Fruit fly (Drosophila melanogaster) whole organism, wandering third instar larva: ENCODE data around the gene CG6927.

Experiments used
- Abd-B ChIP-seq: fragments of >200 bp; optimal IDR thresholded peaks from 2 replicates; lab custom pipeline; 2017; ENCODE audit warnings: missing biosample characterization, missing genetic modification characterization
- CG32264 ChIP-seq: fragments of 200-800 bp; sonication (Bioruptor generic); optimal IDR thresholded peaks from 2 replicates; lab custom pipeline; 2016; ENCODE audit warnings: missing biosample characterization, missing genetic modification characterization
- CG9705 ChIP-seq: fragments of 200-800 bp; sonication (Bioruptor generic); optimal IDR thresholded peaks from 2 replicates; lab custom pipeline; 2018; ENCODE audit warnings: missing biosample characterization, mild to moderate bottlenecking, missing genetic modification characterization
- CrebA ChIP-seq: fragments of 200-800 bp; sonication (Bioruptor generic); optimal IDR thresholded peaks from 2 replicates; lab custom pipeline; 2016; ENCODE audit warnings: missing biosample characterization, mild to moderate bottlenecking, missing genetic modification characterization, borderline replicate concordance
- Dfd ChIP-seq: fragments of >200 bp; optimal IDR thresholded peaks from 2 replicates; lab custom pipeline; 2017; ENCODE audit warnings: missing biosample characterization, missing genetic modification characterization
- Dif ChIP-seq: fragments of 200-275, 200-300 bp; sonication (Bioruptor generic); optimal IDR thresholded peaks from 2 replicates; lab custom pipeline; 2018; ENCODE audit warnings: missing biosample characterization, missing genetic modification characterization; ENCODE audit not compliant: partially characterized antibody
- GATAd ChIP-seq: sonication (Bioruptor generic); optimal IDR thresholded peaks from 2 replicates; lab custom pipeline; 2016; ENCODE audit warnings: missing biosample characterization, missing genetic modification characterization
- HLH106 ChIP-seq: fragments of 200-800 bp; optimal IDR thresholded peaks from 3 replicates; lab custom pipeline; 2019; ENCODE audit warnings: missing biosample characterization, mild to moderate bottlenecking, missing genetic modification characterization, moderate library complexity
- Hnf4 ChIP-seq: fragments of 200-800 bp; sonication (Bioruptor generic); optimal IDR thresholded peaks from 2 replicates; lab custom pipeline; 2016; ENCODE audit warnings: missing biosample characterization, mild to moderate bottlenecking, missing genetic modification characterization
- Hr83 ChIP-seq: fragments of 200-300 bp; sonication (Bioruptor generic); optimal IDR thresholded peaks from 2 replicates; lab custom pipeline; 2016; ENCODE audit warnings: missing biosample characterization, mild to moderate bottlenecking, missing genetic modification characterization, moderate library complexity; ENCODE audit not compliant: poor library complexity, severe bottlenecking
- Jra ChIP-seq: sonication (Bioruptor generic); optimal IDR thresholded peaks from 2 replicates; lab custom pipeline; 2016; ENCODE audit warnings: missing biosample characterization, missing genetic modification characterization
- Mio ChIP-seq: sonication (Bioruptor generic); optimal IDR thresholded peaks from 2 replicates; lab custom pipeline; 2016; ENCODE audit warnings: missing biosample characterization, missing genetic modification characterization
- N ChIP-seq: fragments of >200 bp; optimal IDR thresholded peaks from 2 replicates; lab custom pipeline; 2018; ENCODE audit warnings: missing biosample characterization, missing external identifiers, missing genetic modification characterization
- OdsH ChIP-seq: fragments of 200-800 bp; sonication (Bioruptor generic); optimal IDR thresholded peaks from 2 replicates; lab custom pipeline; 2016; ENCODE audit warnings: missing biosample characterization, mild to moderate bottlenecking, missing genetic modification characterization
- Rel ChIP-seq, 2 experiments: fragments of 200-800 bp; sonication (Bioruptor generic) in 1 of 2; optimal IDR thresholded peaks; 2 replicates in 1 of 2; 3 replicates in 1 of 2; lab custom pipeline; 2016 to 2019; ENCODE audit warnings: mild to moderate bottlenecking in 2 of 2, missing biosample characterization in 2 of 2, missing genetic modification characterization in 2 of 2, moderate library complexity in 1 of 2
- Sp1 ChIP-seq: fragments of 200-800 bp; sonication (Bioruptor generic); optimal IDR thresholded peaks from 3 replicates; lab custom pipeline; 2019; ENCODE audit warnings: missing biosample characterization, mild to moderate bottlenecking, missing genetic modification characterization, moderate library complexity
- Vsx2 ChIP-seq: fragments of 200-300, 225-300 bp; sonication (Bioruptor generic); optimal IDR thresholded peaks from 2 replicates; lab custom pipeline; 2018; ENCODE audit warnings: missing biosample characterization, missing genetic modification characterization; ENCODE audit not compliant: partially characterized antibody
- br ChIP-seq: fragments of 200-800 bp; sonication (Bioruptor generic); optimal IDR thresholded peaks from 2 replicates; lab custom pipeline; 2016; ENCODE audit warnings: missing biosample characterization, missing genetic modification characterization
- brk ChIP-seq: fragments of 200-800 bp; sonication (Bioruptor generic); optimal IDR thresholded peaks from 2 replicates; lab custom pipeline; 2016; ENCODE audit warnings: missing biosample characterization, mild to moderate bottlenecking, missing genetic modification characterization
- dl ChIP-seq, 2 experiments: fragments of 175-275, 200-275 bp in 1 of 2; fragments of 200-275 bp in 1 of 2; sonication (Bioruptor generic); optimal IDR thresholded peaks; lab custom pipeline; 2018; ENCODE audit warnings: mild to moderate bottlenecking in 2 of 2, missing biosample characterization in 2 of 2, missing genetic modification characterization in 2 of 2, moderate library complexity in 2 of 2; ENCODE audit not compliant: partially characterized antibody in 2 of 2, insufficient read depth in 1 of 2
- dmrt93B ChIP-seq: fragments of 200-800 bp; sonication (Bioruptor generic); optimal IDR thresholded peaks from 2 replicates; lab custom pipeline; 2018; ENCODE audit warnings: missing biosample characterization, mild to moderate bottlenecking, missing genetic modification characterization
- dsf ChIP-seq: sonication (Bioruptor generic); optimal IDR thresholded peaks from 2 replicates; lab custom pipeline; 2016; ENCODE audit warnings: missing biosample characterization, missing genetic modification characterization, borderline replicate concordance
- foxo ChIP-seq, 2 experiments: fragments of 200-800 bp; sonication (Bioruptor generic); optimal IDR thresholded peaks; 2 replicates in 1 of 2; 3 replicates in 1 of 2; lab custom pipeline; 2016 to 2017; ENCODE audit warnings: missing biosample characterization in 2 of 2, missing genetic modification characterization in 2 of 2
- fru ChIP-seq: fragments of 200-800 bp; sonication (Bioruptor generic); optimal IDR thresholded peaks from 3 replicates; lab custom pipeline; 2016; ENCODE audit warnings: missing biosample characterization, mild to moderate bottlenecking, missing genetic modification characterization
- h ChIP-seq: fragments of 200-800 bp; sonication (Bioruptor generic); optimal IDR thresholded peaks from 3 replicates; lab custom pipeline; 2016; ENCODE audit warnings: missing biosample characterization, mild to moderate bottlenecking, missing genetic modification characterization
- jim ChIP-seq: fragments of 175-275, 200-325 bp; sonication (Bioruptor generic); optimal IDR thresholded peaks from 2 replicates; lab custom pipeline; 2016; ENCODE audit warnings: missing biosample characterization, mild to moderate bottlenecking, missing genetic modification characterization
- lola ChIP-seq: fragments of >200 bp; optimal IDR thresholded peaks from 2 replicates; lab custom pipeline; 2017; ENCODE audit warnings: missing biosample characterization, missing genetic modification characterization
- pan ChIP-seq: fragments of >200 bp; optimal IDR thresholded peaks from 2 replicates; lab custom pipeline; 2017
- psq ChIP-seq: fragments of 200-800 bp; sonication (Bioruptor generic); optimal IDR thresholded peaks from 3 replicates; lab custom pipeline; 2017; ENCODE audit warnings: missing biosample characterization, mild to moderate bottlenecking, missing genetic modification characterization, moderate library complexity
- rgr ChIP-seq: fragments of 200-800 bp; sonication (Bioruptor generic); optimal IDR thresholded peaks from 3 replicates; lab custom pipeline; 2016; ENCODE audit warnings: missing biosample characterization, mild to moderate bottlenecking, missing genetic modification characterization
- sage ChIP-seq: fragments of 200-800 bp; sonication (Bioruptor generic); optimal IDR thresholded peaks from 2 replicates; lab custom pipeline; 2016; ENCODE audit warnings: missing biosample characterization, mild to moderate bottlenecking, missing genetic modification characterization
- sv ChIP-seq: fragments of 200-800 bp; sonication (Bioruptor generic); optimal IDR thresholded peaks from 3 replicates; lab custom pipeline; 2016; ENCODE audit warnings: missing biosample characterization, missing genetic modification characterization
- tai ChIP-seq: sonication (Bioruptor generic); optimal IDR thresholded peaks from 2 replicates; lab custom pipeline; 2016; ENCODE audit warnings: missing biosample characterization, missing genetic modification characterization
- usp ChIP-seq: fragments of >200 bp; optimal IDR thresholded peaks from 2 replicates; lab custom pipeline; 2017; ENCODE audit warnings: missing biosample characterization, missing genetic modification characterization
- woc ChIP-seq: sonication (Bioruptor generic); optimal IDR thresholded peaks from 2 replicates; lab custom pipeline; 2016; ENCODE audit warnings: missing biosample characterization, mild to moderate bottlenecking, missing genetic modification characterization

Gene CG6927

DNA sequence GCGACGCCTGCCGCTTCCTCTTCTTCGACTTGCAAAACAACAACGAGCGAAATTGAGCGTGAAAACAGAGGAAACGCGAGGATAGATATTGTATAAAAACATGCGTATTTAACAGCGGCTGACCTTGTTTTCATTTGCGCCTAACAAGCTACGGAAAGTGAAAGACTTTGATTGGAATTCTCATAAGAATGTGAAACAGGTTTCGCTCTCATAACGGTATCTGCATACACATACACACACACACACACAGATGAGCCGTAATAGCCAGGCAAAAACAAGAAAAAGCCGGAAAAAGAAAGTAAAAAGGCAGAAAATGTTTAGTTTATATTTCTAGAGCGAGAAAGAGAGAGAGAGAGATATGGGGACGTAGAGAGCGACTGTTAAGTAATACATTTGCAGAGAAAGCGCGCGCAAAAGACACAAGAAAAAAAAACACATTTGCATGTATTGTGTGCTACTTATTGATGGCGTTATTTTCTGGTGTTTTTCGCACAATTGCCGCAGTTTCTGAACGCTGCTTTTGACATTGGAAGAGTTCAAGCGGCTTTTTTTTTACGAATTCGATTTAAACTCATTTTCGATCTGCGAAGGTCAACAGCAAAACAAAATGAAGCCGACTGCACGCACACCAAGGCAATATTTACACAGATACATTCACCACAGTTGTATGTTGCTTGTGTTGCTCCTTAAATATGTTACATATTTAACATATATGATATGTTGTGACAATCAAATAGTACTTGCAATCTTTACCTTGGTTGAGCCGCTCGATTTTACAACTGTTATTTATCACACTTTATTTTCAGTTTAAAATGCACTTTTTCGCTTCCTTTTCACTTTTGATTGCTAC is 30.7 kb downstream of the CG6927 start:
- no peak for TF ChIP-seq tai (GFP tag; lab: Kevin White, UChicago)
- TF ChIP-seq N (GFP tag; lab: Kevin White, UChicago), result no peak
- no peak for TF ChIP-seq CG32264 (GFP tag; lab: Kevin White, UChicago)
- no peak for TF ChIP-seq HLH106 (tag; lab: Kevin White, UChicago)
- no peak for TF ChIP-seq Vsx2
- TF ChIP-seq woc (GFP tag; lab: Kevin White, UChicago), result no peak
- TF ChIP-seq psq, result peak; percentile 46
- peak; percentile 29 for TF ChIP-seq rgr (GFP tag; lab: Kevin White, UChicago)
- TF ChIP-seq Rel (GFP tag; optimal IDR thresholded peaks at IDR 0.05; lab: Kevin White, UChicago), result no peak
- no peak for TF ChIP-seq Rel (tag; optimal IDR thresholded peaks at IDR 0.05; lab: Kevin White, UChicago)
- no peak for TF ChIP-seq GATAd (GFP tag; lab: Kevin White, UChicago)
- TF ChIP-seq sage (GFP tag; lab: Kevin White, UChicago), result no peak
- TF ChIP-seq, all 38 proteins: peak for 2

DNA sequence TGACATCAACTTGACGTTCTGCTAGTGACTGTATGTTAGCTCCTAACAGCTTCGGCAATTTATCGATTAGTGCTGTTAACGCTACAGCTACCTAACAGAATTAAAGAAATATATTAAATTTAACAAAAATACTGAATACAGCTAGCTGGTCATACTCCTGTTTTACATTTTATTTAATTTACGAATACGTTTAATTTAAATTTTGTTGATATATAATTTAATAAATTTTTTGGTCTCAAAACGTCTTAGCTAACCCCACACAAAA is 31.3 kb downstream of the CG6927 start, which contains the start of gene CG44774:
Gene CG44774, minus strand, starts transcription at position 34 of the 265 bp plus-strand sequence.
- no peak for TF ChIP-seq brk (GFP tag; lab: Kevin White, UChicago)
- no peak for TF ChIP-seq h (GFP tag; lab: Kevin White, UChicago)
- no peak for TF ChIP-seq Hnf4 (GFP tag; lab: Kevin White, UChicago)
- TF ChIP-seq CG9705, result no peak
- no peak for TF ChIP-seq CG32264 (GFP tag; lab: Kevin White, UChicago)
- TF ChIP-seq pan (lab: Kevin White, UChicago), result no peak
- TF ChIP-seq sv (GFP tag; lab: Kevin White, UChicago), result no peak
- no peak for TF ChIP-seq sage (GFP tag; lab: Kevin White, UChicago)
- no peak for TF ChIP-seq OdsH (GFP tag; lab: Kevin White, UChicago)

DNA sequence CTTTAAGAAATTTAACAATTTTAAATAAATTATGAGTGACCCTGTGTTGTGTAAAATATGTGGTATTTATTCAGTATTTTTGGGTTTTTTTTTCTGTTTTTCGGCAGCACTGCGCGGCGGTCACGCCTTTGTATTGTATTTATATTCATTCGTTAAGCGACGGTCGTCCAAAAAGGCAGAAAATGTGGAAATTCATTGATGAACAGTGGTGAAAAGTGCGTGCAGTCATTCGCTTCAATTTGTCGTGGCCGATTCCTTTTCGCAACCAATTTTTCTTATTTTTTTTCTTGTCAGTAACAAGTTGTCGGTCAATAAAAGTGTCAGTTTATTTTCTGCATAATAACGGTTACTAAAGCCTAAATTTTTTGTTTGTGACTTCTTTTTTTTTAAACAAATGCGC is 32.3 kb downstream of the CG6927 start, which contains the start of gene Ptp4E:
Gene Ptp4E, plus strand, starts transcription at position 143 of the 400 bp plus-strand sequence.
- TF ChIP-seq dl (GFP tag; optimal IDR thresholded peaks at IDR 0.05; lab: Kevin White, UChicago; ENCODE audit: insufficient read depth in 1 of 2, partially characterized antibody in 2 of 2) (no peak), h (GFP tag; lab: Kevin White, UChicago) (no peak), usp (GFP tag; lab: Kevin White, UChicago) (no peak), Rel (GFP tag; optimal IDR thresholded peaks at IDR 0.05; lab: Kevin White, UChicago) (no peak), Rel (tag; optimal IDR thresholded peaks at IDR 0.05; lab: Kevin White, UChicago) (no peak), Jra (no peak), Vsx2 (no peak), Abd-B (GFP tag; lab: Kevin White, UChicago) (no peak), Hnf4 (GFP tag; lab: Kevin White, UChicago) (peak; percentile 16), brk (GFP tag; lab: Kevin White, UChicago) (no peak), sage (GFP tag; lab: Kevin White, UChicago) (peak; percentile 27), Dif (peak; percentile 10), N (GFP tag; lab: Kevin White, UChicago) (no peak), tai (GFP tag; lab: Kevin White, UChicago) (peak; percentile 38), dsf (no peak), foxo (GFP tag; optimal IDR thresholded peaks at IDR 0.05; lab: Kevin White, UChicago) (peak in 1 of 2 experiments; percentile 15), rgr (GFP tag; lab: Kevin White, UChicago) (no peak), Hr83 (no peak), woc (GFP tag; lab: Kevin White, UChicago) (peak; percentile 25), sv (GFP tag; lab: Kevin White, UChicago) (no peak)

DNA sequence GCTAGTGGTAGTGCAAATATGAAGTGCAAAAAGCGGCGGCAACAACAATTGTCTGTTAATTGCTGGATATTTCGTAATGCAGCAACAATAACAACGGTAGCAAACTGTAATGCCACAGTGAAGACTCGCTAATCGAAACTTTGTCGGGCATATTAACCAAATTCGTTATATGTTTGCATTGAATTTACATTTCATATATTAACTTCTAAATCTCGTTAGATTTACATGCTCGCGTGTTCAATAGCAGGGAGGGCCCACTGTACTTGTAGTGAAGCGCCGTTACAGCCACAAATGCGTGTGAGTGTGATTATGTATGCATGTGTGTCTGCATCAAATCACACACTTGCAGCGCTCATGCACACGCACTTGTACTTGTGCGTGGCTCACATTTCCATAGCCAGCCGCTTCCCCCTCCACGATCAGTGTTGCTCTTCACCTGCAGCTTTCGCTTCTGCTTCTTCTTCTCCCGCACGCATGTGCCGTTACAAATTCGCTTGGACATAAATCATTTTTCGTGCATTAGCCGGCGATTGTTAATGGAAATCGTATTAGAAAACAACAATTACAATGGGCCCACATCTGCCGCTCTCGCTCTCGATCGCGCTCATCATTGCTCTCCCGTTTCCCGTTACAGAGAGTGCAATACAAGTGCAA is 33.2 kb downstream of the CG6927 start:
- TF ChIP-seq Mio (GFP tag; lab: Kevin White, UChicago), result peak; percentile 27
- TF ChIP-seq fru (GFP tag; lab: Kevin White, UChicago), result peak; percentile 92
- TF ChIP-seq lola (GFP tag; lab: Kevin White, UChicago), result no peak
- no peak for TF ChIP-seq jim
- peak; percentile 88 for TF ChIP-seq Hnf4 (GFP tag; lab: Kevin White, UChicago)
- TF ChIP-seq dmrt93B (GFP tag; lab: Kevin White, UChicago), result peak; percentile 86
- no peak for TF ChIP-seq Dif
- peak; percentile 83 for TF ChIP-seq rgr (GFP tag; lab: Kevin White, UChicago)
- peak; percentile 88 for TF ChIP-seq h (GFP tag; lab: Kevin White, UChicago)
- peak in 1 of 2 experiments; percentile 92 for TF ChIP-seq foxo (GFP tag; optimal IDR thresholded peaks at IDR 0.05; lab: Kevin White, UChicago)
- peak; percentile 8 for TF ChIP-seq dsf
- peak; percentile 82 for TF ChIP-seq Sp1 (GFP tag; lab: Kevin White, UChicago)
- TF ChIP-seq brk (GFP tag; lab: Kevin White, UChicago), result peak; percentile 73
- peak; percentile 86 for TF ChIP-seq CG9705
- TF ChIP-seq Rel (GFP tag; optimal IDR thresholded peaks at IDR 0.05; lab: Kevin White, UChicago), result no peak
- TF ChIP-seq Rel (tag; optimal IDR thresholded peaks at IDR 0.05; lab: Kevin White, UChicago), result peak; percentile 50
- no peak for TF ChIP-seq usp (GFP tag; lab: Kevin White, UChicago)
- TF ChIP-seq pan (lab: Kevin White, UChicago), result no peak
- peak; percentile 77 for TF ChIP-seq Jra
- peak; percentile 42 for TF ChIP-seq GATAd (GFP tag; lab: Kevin White, UChicago)
- TF ChIP-seq Vsx2, result no peak
- no peak for TF ChIP-seq CrebA (GFP tag; lab: Kevin White, UChicago)
- TF ChIP-seq N (GFP tag; lab: Kevin White, UChicago), result no peak
- TF ChIP-seq CG32264 (GFP tag; lab: Kevin White, UChicago), result peak; percentile 61
- peak; percentile 67 for TF ChIP-seq sage (GFP tag; lab: Kevin White, UChicago)
- TF ChIP-seq br, result peak; percentile 86
- no peak for TF ChIP-seq Dfd
- TF ChIP-seq dl (GFP tag; optimal IDR thresholded peaks at IDR 0.05; lab: Kevin White, UChicago; ENCODE audit: insufficient read depth in 1 of 2, partially characterized antibody in 2 of 2), result no peak
